Worm (Caenorhabditis elegans) whole organism, L2 larva: Measurements from ENCODE around the gene exos-1.

ENCODE experiments used
- F13H6.1 ChIP-seq: sonication (generic microtip); optimal IDR thresholded peaks from 2 replicates; lab custom pipeline; 2016; ENCODE audit warnings: missing genetic modification characterization, missing compliant biosample characterization
- ama-1 ChIP-seq: fragments of 150-350 bp; optimal IDR thresholded peaks from 2 replicates; lab custom pipeline; 2018; ENCODE audit warnings: inconsistent platforms
- fos-1 ChIP-seq: fragments of 150-350 bp; optimal IDR thresholded peaks from 2 replicates; lab custom pipeline; 2014; ENCODE audit warnings: missing biosample characterization, missing genetic modification characterization
- ztf-11 ChIP-seq: sonication (generic microtip); optimal IDR thresholded peaks from 2 replicates; lab custom pipeline; 2017; ENCODE audit warnings: missing biosample characterization, missing genetic modification characterization

ce11 chrIII:11046549-11046948, 37.7 kb downstream of the exos-1 start:
- TF ChIP-seq F13H6.1, result no peak
- no peak for TF ChIP-seq ama-1 (lab: Kevin White, UChicago)
- peak; percentile 84 for TF ChIP-seq fos-1 (tag; lab: Kevin White, UChicago)
- TF ChIP-seq ztf-11, result no peak
